Fruit fly (Drosophila melanogaster) whole organism, prepupa: Measurements from ENCODE around the gene Polr3E.

ENCODE experiments used
- CG10631 ChIP-seq: fragments of 200-800 bp; sonication (Bioruptor generic); optimal IDR thresholded peaks from 2 replicates; lab custom pipeline; 2016; ENCODE audit warnings: missing biosample characterization, missing genetic modification characterization
- CG10669 ChIP-seq: fragments of 200-800 bp; sonication (Bioruptor generic); optimal IDR thresholded peaks from 3 replicates; lab custom pipeline; 2018; ENCODE audit warnings: missing biosample characterization, mild to moderate bottlenecking, missing genetic modification characterization, moderate library complexity
- CG11762 ChIP-seq: fragments of 200-800 bp; sonication (Bioruptor generic); optimal IDR thresholded peaks from 3 replicates; lab custom pipeline; 2016; ENCODE audit warnings: missing biosample characterization, missing genetic modification characterization; ENCODE audit not compliant: insufficient read depth
- CG11902 ChIP-seq: fragments of 200-800 bp; sonication (Bioruptor generic); optimal IDR thresholded peaks from 3 replicates; lab custom pipeline; 2016; ENCODE audit warnings: missing biosample characterization, missing genetic modification characterization
- CG15336 ChIP-seq: fragments of 200-800 bp; sonication (Bioruptor generic); IDR thresholded peaks from 2 replicates; pipeline ENCODE4 v1.3.6; 2022; ENCODE audit warnings: missing biosample characterization, missing genetic modification characterization
- CG16779 ChIP-seq: fragments of 200-800 bp; sonication (Bioruptor generic); optimal IDR thresholded peaks from 3 replicates; lab custom pipeline; 2017; ENCODE audit warnings: missing biosample characterization, mild to moderate bottlenecking, missing genetic modification characterization
- CG3032 ChIP-seq: fragments of 200-800 bp; optimal IDR thresholded peaks from 2 replicates; lab custom pipeline; 2019; ENCODE audit warnings: missing biosample characterization, mild to moderate bottlenecking, missing genetic modification characterization, moderate library complexity
- CG31627 ChIP-seq: fragments of 200-800 bp; sonication (Bioruptor generic); optimal IDR thresholded peaks from 3 replicates; lab custom pipeline; 2016; ENCODE audit warnings: missing biosample characterization, missing genetic modification characterization
- CG32006 ChIP-seq: fragments of 200-800 bp; sonication (Bioruptor generic); optimal IDR thresholded peaks from 3 replicates; lab custom pipeline; 2017; ENCODE audit warnings: missing biosample characterization, mild to moderate bottlenecking, missing genetic modification characterization
- CG34406 ChIP-seq: fragments of 200-800 bp; sonication (Bioruptor generic); optimal IDR thresholded peaks from 3 replicates; lab custom pipeline; 2016; ENCODE audit warnings: missing biosample characterization, missing genetic modification characterization
- CG3919 ChIP-seq: fragments of 200-800 bp; sonication (Bioruptor generic); optimal IDR thresholded peaks from 3 replicates; lab custom pipeline; 2016; ENCODE audit warnings: missing biosample characterization, missing genetic modification characterization
- CG4318 ChIP-seq: fragments of 200-800 bp; sonication (Bioruptor generic); optimal IDR thresholded peaks from 3 replicates; lab custom pipeline; 2017; ENCODE audit warnings: missing biosample characterization, mild to moderate bottlenecking, missing genetic modification characterization
- CG6276 ChIP-seq: fragments of 200-800 bp; sonication (Bioruptor generic); optimal IDR thresholded peaks from 2 replicates; lab custom pipeline; 2017; ENCODE audit warnings: missing biosample characterization, mild to moderate bottlenecking, missing genetic modification characterization
- CG6792 ChIP-seq: fragments of 200-800 bp; sonication (Bioruptor generic); optimal IDR thresholded peaks from 3 replicates; lab custom pipeline; 2016; ENCODE audit warnings: missing biosample characterization, missing genetic modification characterization
- CG6854 ChIP-seq: fragments of 200-800 bp; sonication (Bioruptor generic); optimal IDR thresholded peaks from 2 replicates; lab custom pipeline; 2017; ENCODE audit warnings: missing biosample characterization, mild to moderate bottlenecking, missing genetic modification characterization
- CG8119 ChIP-seq: fragments of 200-800 bp; sonication (Bioruptor generic); IDR thresholded peaks from 3 replicates; pipeline ENCODE4 v1.3.6; 2022; ENCODE audit warnings: missing biosample characterization, missing genetic modification characterization
- CG8319 ChIP-seq: fragments of 200-800 bp; sonication (Bioruptor generic); optimal IDR thresholded peaks from 3 replicates; lab custom pipeline; 2016; ENCODE audit warnings: missing biosample characterization, missing genetic modification characterization
- CG8632 ChIP-seq: fragments of 200-800 bp; sonication (Bioruptor generic); optimal IDR thresholded peaks from 3 replicates; lab custom pipeline; 2016; ENCODE audit warnings: missing biosample characterization, missing genetic modification characterization
- CG9139 ChIP-seq: fragments of 200-800 bp; sonication (Bioruptor generic); optimal IDR thresholded peaks from 3 replicates; lab custom pipeline; 2017; ENCODE audit warnings: missing biosample characterization, mild to moderate bottlenecking, missing genetic modification characterization
- Eip75B ChIP-seq: fragments of 200-800 bp; sonication (Bioruptor generic); optimal IDR thresholded peaks from 3 replicates; lab custom pipeline; 2016; ENCODE audit warnings: missing biosample characterization, missing genetic modification characterization
- Eip78C ChIP-seq: fragments of 200-800 bp; sonication (Bioruptor generic); peaks from one replicate; lab custom pipeline; 2016; ENCODE audit warnings: missing biosample characterization, missing genetic modification characterization
- Eip93F ChIP-seq: fragments of 200-800 bp; sonication (Bioruptor generic); optimal IDR thresholded peaks from 2 replicates; lab custom pipeline; 2016; ENCODE audit warnings: missing biosample characterization, mild to moderate bottlenecking, missing genetic modification characterization
- Ets21C ChIP-seq: fragments of 200-800 bp; sonication (Bioruptor generic); optimal IDR thresholded peaks from 3 replicates; lab custom pipeline; 2016; ENCODE audit warnings: missing biosample characterization, missing genetic modification characterization
- Ets96B ChIP-seq: fragments of 200-800 bp; optimal IDR thresholded peaks from 2 replicates; lab custom pipeline; 2019; ENCODE audit warnings: missing biosample characterization, mild to moderate bottlenecking, missing genetic modification characterization, moderate library complexity
- Gug ChIP-seq: fragments of 200-800 bp; sonication (Bioruptor generic); IDR thresholded peaks from 2 replicates; pipeline ENCODE4 v1.3.6; 2022; ENCODE audit warnings: missing biosample characterization, missing genetic modification characterization
- Hr38 ChIP-seq: sonication (Bioruptor generic); optimal IDR thresholded peaks from 2 replicates; lab custom pipeline; 2016; ENCODE audit warnings: missing biosample characterization, missing genetic modification characterization
- Hr39 ChIP-seq: fragments of 200-800 bp; sonication (Bioruptor generic); optimal IDR thresholded peaks from 2 replicates; lab custom pipeline; 2016; ENCODE audit warnings: missing biosample characterization, missing genetic modification characterization
- Lpt ChIP-seq: fragments of 200-800 bp; sonication (Bioruptor generic); optimal IDR thresholded peaks from 3 replicates; lab custom pipeline; 2016; ENCODE audit warnings: missing biosample characterization, missing genetic modification characterization
- OdsH ChIP-seq: fragments of 200-800 bp; sonication (Bioruptor generic); optimal IDR thresholded peaks from 3 replicates; lab custom pipeline; 2016; ENCODE audit warnings: missing biosample characterization, missing genetic modification characterization
- Sox102F ChIP-seq: fragments of 200-800 bp; sonication (Bioruptor generic); optimal IDR thresholded peaks from 2 replicates; lab custom pipeline; 2016; ENCODE audit warnings: missing biosample characterization, mild to moderate bottlenecking, missing genetic modification characterization
- Sox14 ChIP-seq: fragments of 200-800 bp; sonication (Bioruptor generic); optimal IDR thresholded peaks from 3 replicates; lab custom pipeline; 2016; ENCODE audit warnings: missing biosample characterization, missing genetic modification characterization
- Sox15 ChIP-seq: fragments of 200-800 bp; sonication (Bioruptor generic); optimal IDR thresholded peaks from 3 replicates; lab custom pipeline; 2016; ENCODE audit warnings: missing biosample characterization, missing genetic modification characterization
- achi ChIP-seq: fragments of 200-800 bp; sonication (Bioruptor generic); optimal IDR thresholded peaks from 3 replicates; lab custom pipeline; 2016; ENCODE audit warnings: missing biosample characterization, missing genetic modification characterization
- acj6 ChIP-seq: fragments of 200-800 bp; sonication (Bioruptor generic); optimal IDR thresholded peaks from 3 replicates; lab custom pipeline; 2016; ENCODE audit warnings: missing biosample characterization, missing genetic modification characterization
- cyc ChIP-seq: fragments of 200-800 bp; sonication (Bioruptor generic); optimal IDR thresholded peaks from 3 replicates; lab custom pipeline; 2016; ENCODE audit warnings: missing biosample characterization, missing genetic modification characterization
- dsx ChIP-seq: fragments of 200-800 bp; optimal IDR thresholded peaks from 3 replicates; lab custom pipeline; 2019; ENCODE audit warnings: missing biosample characterization, mild to moderate bottlenecking, missing genetic modification characterization, moderate library complexity; ENCODE audit not compliant: poor library complexity, severe bottlenecking
- eg ChIP-seq: fragments of 200-800 bp; sonication (Bioruptor generic); IDR thresholded peaks from 3 replicates; pipeline ENCODE4 v1.3.6; 2022; ENCODE audit warnings: missing biosample characterization, missing genetic modification characterization
- fd85E ChIP-seq: fragments of 200-800 bp; sonication (Bioruptor generic); optimal IDR thresholded peaks from 3 replicates; lab custom pipeline; 2016; ENCODE audit warnings: missing biosample characterization, missing genetic modification characterization
- pdm3 ChIP-seq: fragments of 200-800 bp; sonication (Bioruptor generic); optimal IDR thresholded peaks from 3 replicates; lab custom pipeline; 2016; ENCODE audit warnings: missing biosample characterization, missing genetic modification characterization
- salr ChIP-seq, 2 experiments: fragments of 200-800 bp; sonication (Bioruptor generic); optimal IDR thresholded peaks; 3 replicates each; lab custom pipeline; 2016 to 2018; ENCODE audit warnings: missing biosample characterization in 2 of 2, missing genetic modification characterization in 2 of 2, mild to moderate bottlenecking in 1 of 2
- ss ChIP-seq, 2 experiments: fragments of 200-800 bp; sonication (Bioruptor generic); optimal IDR thresholded peaks; 2 replicates in 1 of 2; 3 replicates in 1 of 2; lab custom pipeline; 2017 to 2018; ENCODE audit warnings: mild to moderate bottlenecking in 2 of 2, missing biosample characterization in 2 of 2, missing genetic modification characterization in 2 of 2, moderate library complexity in 1 of 2
- svp ChIP-seq: fragments of 200-800 bp; sonication (Bioruptor generic); peaks from one replicate; lab custom pipeline; 2016; ENCODE audit warnings: missing biosample characterization, missing genetic modification characterization

The Polr3E gene

DNA sequence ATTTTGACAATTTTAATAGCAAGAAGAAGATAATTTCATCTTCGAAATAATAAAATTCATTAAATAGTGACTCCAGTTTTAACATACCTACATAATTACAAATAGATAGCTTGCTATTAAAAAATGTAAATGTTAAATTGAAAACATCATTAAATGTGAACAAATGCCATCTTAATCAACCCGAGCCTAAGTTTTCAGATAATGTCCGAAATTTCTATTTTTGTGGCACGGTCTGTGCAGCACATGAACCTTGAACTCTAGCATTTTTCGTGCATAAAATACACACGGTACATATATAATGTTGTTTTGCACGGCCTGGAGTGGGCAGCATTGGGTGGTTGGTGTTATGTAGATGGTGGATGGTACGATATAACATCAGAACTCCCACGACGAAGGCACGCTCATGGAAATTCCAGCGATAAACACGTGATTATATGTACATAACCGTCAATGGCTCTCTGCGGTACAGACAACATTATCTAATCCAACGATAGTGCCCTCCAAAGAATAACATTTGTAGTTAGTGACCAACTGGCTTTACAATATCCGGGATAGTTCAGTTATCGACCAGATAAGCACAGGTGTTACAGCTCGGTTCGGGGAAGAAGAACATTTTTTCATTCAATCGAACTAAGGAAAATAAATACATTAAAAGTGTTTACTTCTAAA, 18.6 kb downstream of the Polr3E start:
- no peak for TF ChIP-seq salr (GFP tag; optimal IDR thresholded peaks at IDR 0.05; lab: Kevin White, UChicago)
- no peak for TF ChIP-seq Eip75B (GFP tag; lab: Kevin White, UChicago)
- TF ChIP-seq CG6276 (GFP tag; lab: Kevin White, UChicago) = peak; percentile 51

DNA sequence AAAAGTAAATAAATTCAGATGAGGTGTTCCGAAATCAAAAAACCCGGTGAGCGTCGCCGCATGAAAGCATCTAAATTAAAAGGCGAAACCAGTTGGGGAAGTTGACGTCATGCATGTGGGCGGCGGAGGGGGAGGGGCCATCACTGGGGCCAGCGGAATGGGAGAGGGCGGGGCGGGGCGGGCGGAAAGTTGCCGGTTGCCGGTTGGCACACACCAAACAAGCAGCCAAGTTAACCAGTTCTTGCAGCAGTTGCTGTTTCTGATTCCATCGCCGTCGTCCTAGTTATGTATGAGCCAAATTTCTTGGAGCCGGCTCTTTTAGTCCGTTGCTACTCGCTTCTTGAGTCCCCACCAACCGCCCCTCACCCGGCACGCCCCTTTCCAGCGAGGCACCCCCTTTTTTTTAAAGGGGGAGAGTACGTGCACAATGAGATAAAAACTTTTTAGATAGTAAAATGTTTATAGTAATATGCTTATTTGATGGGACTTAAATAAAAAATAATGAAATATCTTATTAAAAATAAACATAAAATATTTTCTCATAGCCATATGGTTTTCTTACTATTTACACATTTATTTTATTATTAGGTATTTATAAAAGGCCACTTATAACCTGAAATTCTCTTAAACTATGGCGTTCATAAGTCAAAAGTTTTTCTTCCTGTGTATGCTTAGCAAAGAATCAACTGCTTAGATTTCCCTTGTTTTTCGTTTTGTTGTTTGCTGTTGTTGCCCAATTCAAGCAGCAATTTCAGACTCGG, 20.7 kb downstream of the Polr3E start:
- TF ChIP-seq CG34406 (GFP tag; lab: Kevin White, UChicago) = peak; percentile 31
- peak; percentile 43 for TF ChIP-seq Ets96B (tag; lab: Kevin White, UChicago)
- TF ChIP-seq CG6276 (GFP tag; lab: Kevin White, UChicago) = peak; percentile 35
- TF ChIP-seq achi (GFP tag; lab: Kevin White, UChicago) = peak; percentile 23
- TF ChIP-seq Sox15 (GFP tag; lab: Kevin White, UChicago) = no peak
- peak; percentile 26 for TF ChIP-seq CG4318 (GFP tag; lab: Kevin White, UChicago)
- TF ChIP-seq eg (GFP tag; lab: Robert Waterston, UW) = peak; percentile 30; the same call in 2 of the 3 replicates
- TF ChIP-seq Sox102F (GFP tag; lab: Kevin White, UChicago) = no peak
- no peak for TF ChIP-seq cyc (GFP tag; lab: Kevin White, UChicago)
- peak; percentile 54 for TF ChIP-seq CG6854 (GFP tag; lab: Kevin White, UChicago)
- peak; percentile 29 for TF ChIP-seq CG8632 (GFP tag; lab: Kevin White, UChicago)
- peak; percentile 58 for TF ChIP-seq CG32006
- TF ChIP-seq ss (GFP tag; optimal IDR thresholded peaks at IDR 0.05; lab: Kevin White, UChicago) = peak in 1 of 2 experiments; percentile 14
- no peak for TF ChIP-seq CG6792
- TF ChIP-seq Gug = no peak
- peak; percentile 51 for TF ChIP-seq CG15336 (GFP tag; lab: Robert Waterston, UW)
- peak; percentile 34; the same call in 1 of the 3 replicates for TF ChIP-seq CG8119 (GFP tag; lab: Robert Waterston, UW)
- peak; percentile 32 for TF ChIP-seq CG11762 (GFP tag; lab: Kevin White, UChicago)
- TF ChIP-seq Hr39 (GFP tag; lab: Kevin White, UChicago) = no peak
- peak; percentile 33 for TF ChIP-seq CG3919
- peak in 1 of 2 experiments; percentile 21 for TF ChIP-seq salr (GFP tag; optimal IDR thresholded peaks at IDR 0.05; lab: Kevin White, UChicago)
- TF ChIP-seq dsx (GFP tag; lab: Kevin White, UChicago) = peak; percentile 38
- TF ChIP-seq acj6 (GFP tag; lab: Kevin White, UChicago) = peak; percentile 13
- TF ChIP-seq OdsH = peak; percentile 23
- TF ChIP-seq svp (GFP tag; lab: Kevin White, UChicago) = peak; percentile 51
- TF ChIP-seq Lpt (GFP tag; lab: Kevin White, UChicago) = peak; percentile 54
- TF ChIP-seq Eip93F (GFP tag; lab: Kevin White, UChicago) = no peak
- peak; percentile 13 for TF ChIP-seq pdm3 (GFP tag; lab: Kevin White, UChicago)
- peak; percentile 56 for TF ChIP-seq CG3032 (tag; lab: Kevin White, UChicago)
- peak; percentile 75 for TF ChIP-seq Eip78C (GFP tag; lab: Kevin White, UChicago)
- TF ChIP-seq CG10631 (GFP tag; lab: Kevin White, UChicago) = peak; percentile 33
- peak; percentile 59 for TF ChIP-seq CG10669 (GFP tag; lab: Kevin White, UChicago)
- no peak for TF ChIP-seq CG16779 (tag; lab: Kevin White, UChicago)

DNA sequence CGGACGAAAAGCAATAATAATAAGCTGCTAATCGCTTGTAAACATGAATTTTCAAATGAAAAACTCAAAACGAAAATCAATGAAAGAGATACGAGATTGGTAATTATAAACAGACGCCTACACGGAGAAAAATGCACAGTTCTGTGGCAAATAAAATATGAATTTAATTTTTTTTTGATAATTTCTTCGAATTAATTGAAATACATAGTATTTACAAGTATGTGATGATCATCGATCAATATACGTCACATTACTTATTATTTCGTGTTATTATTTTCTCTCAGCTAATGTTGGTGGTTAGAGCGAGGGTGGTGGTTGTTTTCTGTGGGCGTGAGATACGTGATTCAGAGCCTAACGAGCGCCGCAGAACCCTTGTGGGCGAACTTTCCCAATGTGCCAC, 22.1 kb downstream of the Polr3E start:
- TF ChIP-seq Sox15 (GFP tag; lab: Kevin White, UChicago) (no peak), CG9139 (GFP tag; lab: Kevin White, UChicago) (no peak), CG8632 (GFP tag; lab: Kevin White, UChicago) (peak; percentile 3), CG10669 (GFP tag; lab: Kevin White, UChicago) (no peak), CG11902 (GFP tag; lab: Kevin White, UChicago) (no peak), CG6276 (GFP tag; lab: Kevin White, UChicago) (peak; percentile 29), salr (GFP tag; optimal IDR thresholded peaks at IDR 0.05; lab: Kevin White, UChicago) (peak in 1 of 2 experiments; percentile 26), Ets21C (GFP tag; lab: Kevin White, UChicago) (no peak), cyc (GFP tag; lab: Kevin White, UChicago) (peak; percentile 8), CG8119 (GFP tag; lab: Robert Waterston, UW) (peak; percentile 66), achi (GFP tag; lab: Kevin White, UChicago) (peak; percentile 43), CG32006 (peak; percentile 72), Eip75B (GFP tag; lab: Kevin White, UChicago) (no peak), fd85E (no peak), CG8319 (GFP tag; lab: Kevin White, UChicago) (no peak), CG6854 (GFP tag; lab: Kevin White, UChicago) (no peak), Hr38 (GFP tag; lab: Kevin White, UChicago) (no peak), Sox102F (GFP tag; lab: Kevin White, UChicago) (peak; percentile 5), Ets96B (tag; lab: Kevin White, UChicago) (peak; percentile 1), pdm3 (GFP tag; lab: Kevin White, UChicago) (peak; percentile 53), Hr39 (GFP tag; lab: Kevin White, UChicago) (peak; percentile 36), Sox14 (GFP tag; lab: Kevin White, UChicago) (no peak), CG31627 (GFP tag; lab: Kevin White, UChicago) (peak; percentile 25), CG11762 (GFP tag; lab: Kevin White, UChicago) (peak; percentile 12), Gug (no peak)
